Fruit fly (Drosophila melanogaster): ENCODE measurements around the gene CG34299.

CG34299 gene

DNA sequence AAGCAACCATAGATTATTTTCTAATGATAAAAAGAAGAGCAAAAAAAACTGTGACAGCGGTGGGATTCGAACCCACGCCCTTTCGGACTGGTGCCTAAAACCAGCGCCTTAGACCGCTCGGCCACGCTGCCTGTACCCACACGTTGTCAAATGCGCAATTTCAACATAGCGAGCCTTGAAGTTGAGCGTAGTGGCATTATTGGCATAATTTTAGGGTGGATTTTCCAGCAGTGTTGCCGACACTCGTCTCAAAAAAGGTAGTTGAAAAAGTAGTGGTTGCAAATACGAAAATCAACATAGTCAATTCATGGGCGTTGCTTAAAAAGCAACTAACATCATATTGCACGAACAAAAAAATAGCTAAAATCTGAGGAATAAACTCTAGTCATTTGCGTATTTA is 818 bp upstream of the CG34299 start (continued):
- no peak for TF ChIP-seq stc (GFP tag; IDR thresholded peaks at IDR 0.05)
- TF ChIP-seq repo (GFP tag; optimal IDR thresholded peaks at IDR 0.05): no peak
- TF ChIP-seq CG1792 (GFP tag; optimal IDR thresholded peaks at IDR 0.05): no peak
- no peak for TF ChIP-seq C15 (GFP tag; IDR thresholded peaks at IDR 0.05)
- TF ChIP-seq CG9876 (GFP tag; optimal IDR thresholded peaks at IDR 0.05): no peak
- no peak for TF ChIP-seq Sox102F (GFP tag; optimal IDR thresholded peaks at IDR 0.05)
- no peak for TF ChIP-seq rib (GFP tag; IDR thresholded peaks at IDR 0.05)
- TF ChIP-seq CG12769 (tag; optimal IDR thresholded peaks at IDR 0.05): no peak
- TF ChIP-seq Hey (tag; optimal IDR thresholded peaks at IDR 0.05): no peak
- TF ChIP-seq lola (GFP tag; optimal IDR thresholded peaks at IDR 0.05): no peak
- TF ChIP-seq crc (GFP tag; optimal IDR thresholded peaks at IDR 0.05): no peak
- TF ChIP-seq fd64A (GFP tag; optimal IDR thresholded peaks at IDR 0.05): no peak
- peak; percentile 81 for TF ChIP-seq HLH4C (GFP tag; IDR thresholded peaks at IDR 0.05; ENCODE audit: partially characterized antibody)
- no peak for TF ChIP-seq Eip74EF (GFP tag; optimal IDR thresholded peaks at IDR 0.05)
- TF ChIP-seq CG8281 (tag; optimal IDR thresholded peaks at IDR 0.05): no peak
- TF ChIP-seq BEAF-32 (GFP tag; optimal IDR thresholded peaks at IDR 0.05): no peak
- TF ChIP-seq phol (tag; optimal IDR thresholded peaks at IDR 0.05): no peak
- no peak for TF ChIP-seq CG10274 (GFP tag; optimal IDR thresholded peaks at IDR 0.05)
- TF ChIP-seq Spps (tag; optimal IDR thresholded peaks at IDR 0.05): no peak
- no peak for TF ChIP-seq CG3847 (GFP tag; IDR thresholded peaks at IDR 0.05)
- no peak for TF ChIP-seq salm (tag; optimal IDR thresholded peaks at IDR 0.05)
- no peak for TF ChIP-seq CG6272 (GFP tag; IDR thresholded peaks at IDR 0.05)
- TF ChIP-seq amos (GFP tag; IDR thresholded peaks at IDR 0.05; ENCODE audit: partially characterized antibody): peak; percentile 75
- TF ChIP-seq gro (GFP tag; optimal IDR thresholded peaks at IDR 0.05): no peak
- TF ChIP-seq CG7357 (GFP tag; IDR thresholded peaks at IDR 0.05): no peak
- no peak for TF ChIP-seq CG14965 (GFP tag; optimal IDR thresholded peaks at IDR 0.05; ENCODE audit: borderline replicate concordance)
- TF ChIP-seq CG11093 (GFP tag; IDR thresholded peaks at IDR 0.05): no peak
- no peak for TF ChIP-seq CG18011 (GFP tag; optimal IDR thresholded peaks at IDR 0.05)
- peak; percentile 88 for TF ChIP-seq Bgb (GFP tag; IDR thresholded peaks at IDR 0.05; ENCODE audit: partially characterized antibody)
- no peak for TF ChIP-seq lmd (GFP tag; IDR thresholded peaks at IDR 0.05)
- peak; percentile 74 for TF ChIP-seq CG16813 (GFP tag; IDR thresholded peaks at IDR 0.05; ENCODE audit: partially characterized antibody)
- TF ChIP-seq HLHmδ (GFP tag; optimal IDR thresholded peaks at IDR 0.05): no peak
- TF ChIP-seq CG32532 (GFP tag; IDR thresholded peaks at IDR 0.05): no peak
- TF ChIP-seq CG11695 (GFP tag; IDR thresholded peaks at IDR 0.05): no peak
- TF ChIP-seq al (GFP tag; IDR thresholded peaks at IDR 0.05): no peak
- no peak for TF ChIP-seq CG6654 (GFP tag; optimal IDR thresholded peaks at IDR 0.05)
- TF ChIP-seq CG11696 (GFP tag; IDR thresholded peaks at IDR 0.05): no peak
- no peak for TF ChIP-seq grau (tag; optimal IDR thresholded peaks at IDR 0.05)
- no peak for TF ChIP-seq CG11398 (GFP tag; optimal IDR thresholded peaks at IDR 0.05)
- TF ChIP-seq wek (GFP tag; optimal IDR thresholded peaks at IDR 0.05): no peak
- TF ChIP-seq CG2202 (tag; optimal IDR thresholded peaks at IDR 0.05): no peak
- TF ChIP-seq so (GFP tag; IDR thresholded peaks at IDR 0.05): no peak
- no peak for TF ChIP-seq CG9437 (GFP tag; optimal IDR thresholded peaks at IDR 0.05)
- TF ChIP-seq sna (GFP tag; IDR thresholded peaks at IDR 0.05; ENCODE audit: partially characterized antibody): peak; percentile 58
- no peak for TF ChIP-seq pnt (GFP tag; optimal IDR thresholded peaks at IDR 0.05)
- no peak for TF ChIP-seq GATAe (GFP tag; conservative IDR thresholded peaks at IDR 0.05)
- no peak for TF ChIP-seq abd-A (tag; optimal IDR thresholded peaks at IDR 0.05)
- no peak for TF ChIP-seq Doc3 (GFP tag; IDR thresholded peaks at IDR 0.05; ENCODE audit: partially characterized antibody)
- TF ChIP-seq insv (GFP tag; optimal IDR thresholded peaks at IDR 0.05): no peak
- no peak for TF ChIP-seq luna (GFP tag; optimal IDR thresholded peaks at IDR 0.05)
- TF ChIP-seq pros (GFP tag; optimal IDR thresholded peaks at IDR 0.05): no peak

Measured in whole organism, embryonic.